ENCODE assay signal across 3 worm cellular contexts in the genomic region with DNA sequence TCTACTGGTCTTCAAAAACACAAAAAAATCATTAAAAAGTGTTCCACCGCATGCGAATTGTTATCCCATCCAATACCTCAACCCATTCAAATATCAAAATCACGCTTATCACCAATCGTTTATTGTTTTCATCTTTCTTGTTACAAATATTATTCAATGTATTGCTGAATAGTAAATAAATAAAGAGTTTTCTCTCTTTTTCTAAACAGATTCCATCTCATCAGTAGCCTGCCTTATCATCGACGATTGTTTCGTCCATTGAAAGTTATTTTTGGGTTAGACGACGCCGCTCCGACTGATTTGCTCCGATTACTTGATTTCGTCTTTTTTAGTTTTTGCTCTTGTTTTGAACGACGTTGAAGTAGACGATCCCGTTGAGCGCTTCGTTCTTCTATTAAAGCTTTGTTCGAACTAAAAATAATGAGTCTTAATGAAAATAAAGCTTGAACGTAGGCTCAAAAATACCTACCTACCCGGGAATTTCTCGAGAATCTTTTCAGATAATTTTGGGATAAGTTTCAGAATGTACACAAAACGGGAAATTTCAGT.
TF ChIP-seq lines count a peak whose summit lies in the region.

No protein-coding gene starts in this region.

TF ChIP-seq in whole organism, L3 larva, 47 proteins besides CTCF, POLR2A, EP300 and RAD21:
- TF ChIP-seq sea-2 (GFP tag; optimal IDR thresholded peaks at IDR 0.05; lab: Kevin White, UChicago) = no peak
- peak; percentile 30 for TF ChIP-seq ceh-28 (tag; optimal IDR thresholded peaks at IDR 0.05; lab: Kevin White, UChicago)
- TF ChIP-seq elt-2 (tag; optimal IDR thresholded peaks at IDR 0.05; lab: Kevin White, UChicago) = peak; percentile 1
- no peak for TF ChIP-seq ZK546.5 (tag; optimal IDR thresholded peaks at IDR 0.05; lab: Kevin White, UChicago)
- TF ChIP-seq mdl-1 (tag; optimal IDR thresholded peaks at IDR 0.05; lab: Kevin White, UChicago) = no peak
- TF ChIP-seq pha-4 (tag; optimal IDR thresholded peaks at IDR 0.05; lab: Kevin White, UChicago) = peak; percentile 1
- no peak for TF ChIP-seq skn-1 (tag; optimal IDR thresholded peaks at IDR 0.05; lab: Kevin White, UChicago)
- TF ChIP-seq ama-1 (optimal IDR thresholded peaks at IDR 0.05; lab: Kevin White, UChicago) = peak; percentile 67

TF ChIP-seq in whole organism, L4 larva, 104 proteins besides CTCF, POLR2A, EP300 and RAD21:
- peak; percentile 34; the same call in 1 of the 2 replicates for TF ChIP-seq lin-38 (GFP tag; IDR thresholded peaks at IDR 0.05; lab: Robert Waterston, UW)
- TF ChIP-seq zip-11 (GFP tag; IDR thresholded peaks at IDR 0.05; lab: Robert Waterston, UW) = no peak
- peak in 1 of 2 experiments; percentile 10 for TF ChIP-seq unc-62 (GFP tag; optimal IDR thresholded peaks at IDR 0.05 in 1 of 2; lab: Kevin White, UChicago)
- TF ChIP-seq unc-62 (tag; optimal IDR thresholded peaks at IDR 0.05; lab: Kevin White, UChicago) = no peak
- no peak for TF ChIP-seq lin-39 (tag; optimal IDR thresholded peaks at IDR 0.05; lab: Kevin White, UChicago)
- TF ChIP-seq unc-39 (tag; optimal IDR thresholded peaks at IDR 0.05; lab: Kevin White, UChicago) = no peak
- TF ChIP-seq daf-16 (GFP tag; optimal IDR thresholded peaks at IDR 0.05; lab: Kevin White, UChicago) = no peak
- TF ChIP-seq daf-16 (tag; optimal IDR thresholded peaks at IDR 0.05; lab: Kevin White, UChicago) = peak; percentile 91
- peak; percentile 7 for TF ChIP-seq dve-1 (tag; optimal IDR thresholded peaks at IDR 0.05; lab: Kevin White, UChicago; ENCODE audit: insufficient read depth)
- TF ChIP-seq nhr-102 (tag; optimal IDR thresholded peaks at IDR 0.05; lab: Kevin White, UChicago) = peak; percentile 52

TF ChIP-seq in whole organism, young adult, 124 proteins besides CTCF, POLR2A, EP300 and RAD21:
- TF ChIP-seq attf-3 (GFP tag; conservative IDR thresholded peaks at IDR 0.05; lab: Robert Waterston, UW) (no peak), ztf-18 (tag; optimal IDR thresholded peaks at IDR 0.05; lab: Kevin White, UChicago) (no peak), ama-1 (optimal IDR thresholded peaks at IDR 0.05; lab: Kevin White, UChicago) (peak; percentile 14), ama-1 (GFP tag; optimal IDR thresholded peaks at IDR 0.05; lab: Kevin White, UChicago) (no peak), repo-1 (tag; optimal IDR thresholded peaks at IDR 0.05; lab: Kevin White, UChicago) (peak; percentile 19)
